Worm (Caenorhabditis elegans) whole organism, L2 larva: Measurements from ENCODE around the gene C29E4.15.

ENCODE experiments used
- R02D3.7 ChIP-seq: fragments of 150-350 bp; optimal IDR thresholded peaks from 2 replicates; lab custom pipeline; 2014; ENCODE audit warnings: missing biosample characterization, missing genetic modification characterization
- Y55F3AM.14 ChIP-seq: fragments of 200-800 bp; sonication (Bioruptor generic); optimal IDR thresholded peaks from 2 replicates; lab custom pipeline; 2018; ENCODE audit warnings: mild to moderate bottlenecking, missing genetic modification characterization, missing compliant biosample characterization
- alr-1 ChIP-seq: fragments of 150-350 bp; optimal IDR thresholded peaks from 2 replicates; lab custom pipeline; 2014; ENCODE audit warnings: missing biosample characterization, missing genetic modification characterization
- aly-2 ChIP-seq: fragments of 150-350 bp; optimal IDR thresholded peaks from 2 replicates; lab custom pipeline; 2014; ENCODE audit warnings: missing biosample characterization, missing genetic modification characterization
- ama-1 ChIP-seq: fragments of 150-350 bp; optimal IDR thresholded peaks from 2 replicates; lab custom pipeline; 2018; ENCODE audit warnings: inconsistent platforms
- blmp-1 ChIP-seq: sonication (generic microtip); optimal IDR thresholded peaks from 2 replicates; lab custom pipeline; 2017; ENCODE audit warnings: missing genetic modification characterization, mild to moderate bottlenecking, missing compliant biosample characterization, antibody characterized with exemption, moderate library complexity; ENCODE audit not compliant: insufficient read depth
- ceh-82 ChIP-seq: fragments of 150-350 bp; optimal IDR thresholded peaks from 2 replicates; lab custom pipeline; 2014; ENCODE audit warnings: missing biosample characterization, missing genetic modification characterization
- crh-2 ChIP-seq: sonication (generic microtip); optimal IDR thresholded peaks from 2 replicates; lab custom pipeline; 2017; ENCODE audit warnings: missing biosample characterization, missing genetic modification characterization
- dmd-4 ChIP-seq: sonication (generic microtip); optimal IDR thresholded peaks from 2 replicates; lab custom pipeline; 2017; ENCODE audit warnings: missing biosample characterization, missing genetic modification characterization
- egl-27 ChIP-seq: sonication (generic microtip); optimal IDR thresholded peaks from 3 replicates; lab custom pipeline; 2017; ENCODE audit warnings: missing biosample characterization, missing genetic modification reagents, missing genetic modification characterization
- elt-3 ChIP-seq: sonication (generic microtip); optimal IDR thresholded peaks from 2 replicates; lab custom pipeline; 2017; ENCODE audit warnings: missing biosample characterization, missing genetic modification characterization
- fos-1 ChIP-seq: fragments of 150-350 bp; optimal IDR thresholded peaks from 2 replicates; lab custom pipeline; 2014; ENCODE audit warnings: missing biosample characterization, missing genetic modification characterization
- gmeb-1 ChIP-seq: fragments of 150-350 bp; optimal IDR thresholded peaks from 2 replicates; lab custom pipeline; 2014; ENCODE audit warnings: missing biosample characterization, missing genetic modification characterization
- lin-13 ChIP-seq: fragments of 150-350 bp; optimal IDR thresholded peaks from 2 replicates; lab custom pipeline; 2014; ENCODE audit warnings: missing biosample characterization, missing genetic modification reagents, missing genetic modification characterization
- lin-39 ChIP-seq: fragments of 150-350 bp; optimal IDR thresholded peaks from 2 replicates; lab custom pipeline; 2014; ENCODE audit warnings: missing biosample characterization, missing genetic modification reagents, missing genetic modification characterization
- lsy-2 ChIP-seq, 2 experiments: fragments of 150-350 bp in 1 of 2; sonication (generic microtip) in 1 of 2; optimal IDR thresholded peaks; 2 replicates each; lab custom pipeline; 2014 to 2017; ENCODE audit warnings: missing biosample characterization in 2 of 2, missing genetic modification characterization in 2 of 2
- mab-5 ChIP-seq: fragments of 150-350 bp; optimal IDR thresholded peaks from 2 replicates; lab custom pipeline; 2014; ENCODE audit warnings: missing biosample characterization, missing genetic modification characterization
- mbf-1 ChIP-seq: sonication (generic microtip); optimal IDR thresholded peaks from 2 replicates; lab custom pipeline; 2017; ENCODE audit warnings: missing biosample characterization, missing genetic modification characterization
- mdl-1 ChIP-seq, 2 experiments: fragments of 150-350 bp in 1 of 2; sonication (generic microtip) in 1 of 2; optimal IDR thresholded peaks; 2 replicates each; lab custom pipeline; 2017; ENCODE audit warnings: missing biosample characterization in 2 of 2, missing genetic modification characterization in 2 of 2
- nhr-23 ChIP-seq: fragments of 150-350 bp; optimal IDR thresholded peaks from 2 replicates; lab custom pipeline; 2014; ENCODE audit warnings: missing biosample characterization, missing genetic modification reagents, missing genetic modification characterization
- nhr-237 ChIP-seq: fragments of 150-350 bp; optimal IDR thresholded peaks from 2 replicates; lab custom pipeline; 2014; ENCODE audit warnings: missing biosample characterization, missing genetic modification characterization
- nhr-77 ChIP-seq: fragments of 150-350 bp; optimal IDR thresholded peaks from 2 replicates; lab custom pipeline; 2014; ENCODE audit warnings: missing biosample characterization, missing genetic modification characterization
- peb-1 ChIP-seq: fragments of 150-350 bp; optimal IDR thresholded peaks from 2 replicates; lab custom pipeline; 2014; ENCODE audit warnings: missing biosample characterization, missing genetic modification characterization
- skn-1 ChIP-seq: sonication (generic microtip); optimal IDR thresholded peaks from 2 replicates; lab custom pipeline; 2017; ENCODE audit warnings: missing biosample characterization, missing genetic modification characterization
- sma-9 ChIP-seq, 2 experiments: fragments of 150-350 bp in 1 of 2; sonication (generic microtip) in 1 of 2; optimal IDR thresholded peaks; 2 replicates each; lab custom pipeline; 2014 to 2016; ENCODE audit warnings: missing genetic modification characterization in 2 of 2, mild to moderate bottlenecking in 1 of 2, missing biosample characterization in 1 of 2, missing compliant biosample characterization in 1 of 2, missing genetic modification reagents in 1 of 2, moderate library complexity in 1 of 2
- snpc-4 ChIP-seq: fragments of 150-350 bp; optimal IDR thresholded peaks from 2 replicates; lab custom pipeline; 2014; ENCODE audit warnings: missing biosample characterization, missing genetic modification characterization
- unc-39 ChIP-seq: fragments of 150-350 bp; optimal IDR thresholded peaks from 2 replicates; lab custom pipeline; 2014; ENCODE audit warnings: missing biosample characterization, missing genetic modification characterization
- unc-62 ChIP-seq: fragments of 150-350 bp; optimal IDR thresholded peaks from 2 replicates; lab custom pipeline; 2014; ENCODE audit warnings: missing biosample characterization, missing genetic modification reagents, missing genetic modification characterization
- ztf-4 ChIP-seq: fragments of 150-350 bp; optimal IDR thresholded peaks from 2 replicates; lab custom pipeline; 2014; ENCODE audit warnings: missing biosample characterization, missing genetic modification characterization

Gene C29E4.15

DNA sequence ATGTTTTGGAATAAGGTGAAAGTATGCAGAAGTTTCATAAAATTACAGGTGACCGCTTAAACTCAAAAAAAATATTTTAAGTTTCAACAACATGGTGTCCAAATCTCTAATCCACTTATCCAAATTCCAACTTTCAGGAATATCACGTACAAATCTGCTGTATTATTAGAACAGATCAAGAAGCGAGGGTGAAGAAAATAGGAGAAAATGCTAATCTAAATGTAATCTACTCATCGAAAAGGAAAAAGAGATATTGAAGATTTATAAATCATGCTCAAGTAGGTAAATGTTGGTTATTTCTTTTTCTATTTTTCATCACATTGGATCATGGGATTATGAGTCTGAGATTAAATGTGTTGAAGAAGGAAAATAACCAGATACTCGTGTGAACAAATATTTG, 49.1 kb downstream of the C29E4.15 start:
- TF ChIP-seq nhr-77 (tag; lab: Kevin White, UChicago) (no peak), lin-13 (GFP tag; lab: Kevin White, UChicago) (no peak), crh-2 (tag; lab: Kevin White, UChicago) (no peak), R02D3.7 (no peak), egl-27 (tag; lab: Kevin White, UChicago) (no peak), nhr-23 (tag; lab: Kevin White, UChicago) (no peak), lsy-2 (tag; optimal IDR thresholded peaks at IDR 0.05; lab: Kevin White, UChicago) (no peak), snpc-4 (no peak), skn-1 (no peak), ztf-4 (no peak), dmd-4 (tag; lab: Kevin White, UChicago) (no peak), blmp-1 (tag; lab: Kevin White, UChicago) (no peak), mdl-1 (tag; optimal IDR thresholded peaks at IDR 0.05; lab: Kevin White, UChicago) (no peak), unc-39 (no peak)
- TF ChIP-seq, all 48 proteins: peak for 0

DNA sequence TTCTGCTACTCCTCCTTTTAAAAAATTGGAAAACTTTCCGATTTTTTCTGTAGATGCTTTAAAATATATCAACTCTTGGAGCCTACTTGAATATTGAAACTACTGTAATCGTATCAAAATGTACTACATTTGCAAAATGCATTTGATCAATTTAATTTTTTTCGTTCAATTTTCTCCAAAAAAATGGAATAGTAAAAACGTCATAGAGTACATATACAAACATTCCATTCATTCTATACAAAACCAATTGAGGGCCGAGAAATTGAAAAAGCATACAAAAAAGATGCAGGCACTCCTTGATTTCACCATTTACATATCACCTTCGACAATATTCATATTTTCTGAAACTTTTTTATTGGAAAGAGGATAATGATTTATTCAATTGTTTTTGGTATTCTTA, 51.7 kb downstream of the C29E4.15 start, which contains the start of gene C06G4.6:
Gene C06G4.6, plus strand, starts transcription at position 301 of the 400 bp plus-strand sequence.
- no peak for TF ChIP-seq elt-3 (tag; lab: Kevin White, UChicago)
- no peak for TF ChIP-seq alr-1
- TF ChIP-seq unc-62, result no peak
- no peak for TF ChIP-seq ceh-82 (tag; lab: Kevin White, UChicago)
- TF ChIP-seq mbf-1 (tag; lab: Kevin White, UChicago), result no peak
- TF ChIP-seq mdl-1 (tag; optimal IDR thresholded peaks at IDR 0.05; lab: Kevin White, UChicago), result no peak
- no peak for TF ChIP-seq ama-1 (lab: Kevin White, UChicago)
- TF ChIP-seq Y55F3AM.14 (GFP tag; lab: Kevin White, UChicago), result no peak
- TF ChIP-seq ztf-4, result no peak
- TF ChIP-seq blmp-1 (tag; lab: Kevin White, UChicago), result no peak
- TF ChIP-seq mab-5 (tag; lab: Kevin White, UChicago), result no peak
- no peak for TF ChIP-seq lin-39
- TF ChIP-seq nhr-237 (tag; lab: Kevin White, UChicago), result no peak
- no peak for TF ChIP-seq peb-1 (tag; lab: Kevin White, UChicago)
- no peak for TF ChIP-seq aly-2 (tag; lab: Kevin White, UChicago)
- no peak for TF ChIP-seq lin-13 (GFP tag; lab: Kevin White, UChicago)
- TF ChIP-seq dmd-4 (tag; lab: Kevin White, UChicago), result no peak
- TF ChIP-seq gmeb-1 (tag; lab: Kevin White, UChicago), result no peak
- TF ChIP-seq fos-1, result no peak
- no peak for TF ChIP-seq sma-9 (GFP tag; optimal IDR thresholded peaks at IDR 0.05; lab: Kevin White, UChicago)
- no peak for TF ChIP-seq sma-9 (tag; optimal IDR thresholded peaks at IDR 0.05; lab: Kevin White, UChicago)
- TF ChIP-seq, all 48 proteins: peak for 0
